Fruit fly (Drosophila melanogaster) whole organism, pupa: ENCODE data around the gene qin.

Experiments used
- CG10348 ChIP-seq: fragments of 200-800 bp; sonication (Bioruptor generic); IDR thresholded peaks from 2 replicates; pipeline ENCODE4 v1.3.6; 2022; ENCODE audit warnings: missing biosample characterization, missing genetic modification characterization
- CG17806 ChIP-seq: fragments of 200-800 bp; sonication (Bioruptor generic); optimal IDR thresholded peaks from 2 replicates; lab custom pipeline; 2018; ENCODE audit warnings: missing biosample characterization, mild to moderate bottlenecking, missing genetic modification characterization, moderate library complexity
- CG32121 ChIP-seq: fragments of 200-800 bp; sonication (Bioruptor generic); IDR thresholded peaks from 2 replicates; pipeline ENCODE4 v1.3.6; 2022; ENCODE audit warnings: missing biosample characterization, missing genetic modification characterization
- CG4496 ChIP-seq: fragments of 200-800 bp; sonication (Bioruptor generic); IDR thresholded peaks from 3 replicates; pipeline ENCODE4 v1.3.6; 2022; ENCODE audit warnings: missing biosample characterization, missing genetic modification characterization
- Ets98B ChIP-seq: fragments of 200-800 bp; sonication (Bioruptor generic); IDR thresholded peaks from 2 replicates; pipeline ENCODE4 v1.3.6; 2022; ENCODE audit warnings: missing biosample characterization, missing genetic modification characterization
- Snoo ChIP-seq: fragments of 200-800 bp; sonication (Bioruptor generic); optimal IDR thresholded peaks from 3 replicates; lab custom pipeline; 2017; ENCODE audit warnings: missing biosample characterization, mild to moderate bottlenecking, missing genetic modification characterization, inconsistent platforms

- TF ChIP-seq CG32121 (GFP tag; lab: Robert Waterston, UW) = no peak
- TF ChIP-seq CG10348 (GFP tag; lab: Robert Waterston, UW) = no peak
- no peak for TF ChIP-seq CG4496 (GFP tag; lab: Robert Waterston, UW)
- TF ChIP-seq Ets98B = no peak
- no peak for TF ChIP-seq CG17806
- TF ChIP-seq Snoo = no peak
These were observed 43.9 kb upstream of the qin start for dm6 chr3R:18546972-18547371.
